Fruit fly (Drosophila melanogaster) whole organism, prepupa: Measurements from ENCODE around the gene Eno.

Experiments
- Blimp-1 ChIP-seq: fragments of 200-800 bp; sonication (Bioruptor generic); optimal IDR thresholded peaks from 3 replicates; lab custom pipeline; 2017; ENCODE audit warnings: missing biosample characterization, missing genetic modification characterization, mild to moderate bottlenecking, moderate library complexity, missing genetic modification reagents
- CG11294 ChIP-seq: fragments of 200-800 bp; sonication (Bioruptor generic); IDR thresholded peaks from 2 replicates; pipeline ENCODE4 v1.3.6; 2022; ENCODE audit warnings: missing biosample characterization, missing genetic modification characterization
- CG11762 ChIP-seq: fragments of 200-800 bp; sonication (Bioruptor generic); optimal IDR thresholded peaks from 3 replicates; lab custom pipeline; 2016; ENCODE audit warnings: missing biosample characterization, missing genetic modification characterization; ENCODE audit not compliant: insufficient read depth
- CG11902 ChIP-seq: fragments of 200-800 bp; sonication (Bioruptor generic); optimal IDR thresholded peaks from 3 replicates; lab custom pipeline; 2016; ENCODE audit warnings: missing biosample characterization, missing genetic modification characterization
- CG15336 ChIP-seq: fragments of 200-800 bp; sonication (Bioruptor generic); IDR thresholded peaks from 2 replicates; pipeline ENCODE4 v1.3.6; 2022; ENCODE audit warnings: missing biosample characterization, missing genetic modification characterization
- CG16779 ChIP-seq: fragments of 200-800 bp; sonication (Bioruptor generic); optimal IDR thresholded peaks from 3 replicates; lab custom pipeline; 2017; ENCODE audit warnings: missing biosample characterization, mild to moderate bottlenecking, missing genetic modification characterization
- CG34406 ChIP-seq: fragments of 200-800 bp; sonication (Bioruptor generic); optimal IDR thresholded peaks from 3 replicates; lab custom pipeline; 2016; ENCODE audit warnings: missing biosample characterization, missing genetic modification characterization
- CG3919 ChIP-seq: fragments of 200-800 bp; sonication (Bioruptor generic); optimal IDR thresholded peaks from 3 replicates; lab custom pipeline; 2016; ENCODE audit warnings: missing biosample characterization, missing genetic modification characterization
- CG4318 ChIP-seq: fragments of 200-800 bp; sonication (Bioruptor generic); optimal IDR thresholded peaks from 3 replicates; lab custom pipeline; 2017; ENCODE audit warnings: missing biosample characterization, mild to moderate bottlenecking, missing genetic modification characterization
- CG6163 ChIP-seq: fragments of 200-800 bp; sonication (Bioruptor generic); IDR thresholded peaks from 3 replicates; pipeline ENCODE4 v1.3.6; 2022; ENCODE audit warnings: missing biosample characterization, missing genetic modification characterization
- CG6276 ChIP-seq: fragments of 200-800 bp; sonication (Bioruptor generic); optimal IDR thresholded peaks from 2 replicates; lab custom pipeline; 2017; ENCODE audit warnings: missing biosample characterization, mild to moderate bottlenecking, missing genetic modification characterization
- CG6792 ChIP-seq: fragments of 200-800 bp; sonication (Bioruptor generic); optimal IDR thresholded peaks from 3 replicates; lab custom pipeline; 2016; ENCODE audit warnings: missing biosample characterization, missing genetic modification characterization
- CG6808 ChIP-seq: fragments of 200-800 bp; sonication (Bioruptor generic); optimal IDR thresholded peaks from 3 replicates; lab custom pipeline; 2017; ENCODE audit warnings: missing biosample characterization, missing genetic modification characterization, mild to moderate bottlenecking, moderate library complexity, missing genetic modification reagents
- CG6854 ChIP-seq: fragments of 200-800 bp; sonication (Bioruptor generic); optimal IDR thresholded peaks from 2 replicates; lab custom pipeline; 2017; ENCODE audit warnings: missing biosample characterization, mild to moderate bottlenecking, missing genetic modification characterization
- CG7368 ChIP-seq: fragments of 200-800 bp; sonication (Bioruptor generic); optimal IDR thresholded peaks from 3 replicates; lab custom pipeline; 2016; ENCODE audit warnings: missing biosample characterization, missing genetic modification characterization
- CG8119 ChIP-seq: fragments of 200-800 bp; sonication (Bioruptor generic); IDR thresholded peaks from 3 replicates; pipeline ENCODE4 v1.3.6; 2022; ENCODE audit warnings: missing biosample characterization, missing genetic modification characterization
- CG8319 ChIP-seq: fragments of 200-800 bp; sonication (Bioruptor generic); optimal IDR thresholded peaks from 3 replicates; lab custom pipeline; 2016; ENCODE audit warnings: missing biosample characterization, missing genetic modification characterization
- CG8632 ChIP-seq: fragments of 200-800 bp; sonication (Bioruptor generic); optimal IDR thresholded peaks from 3 replicates; lab custom pipeline; 2016; ENCODE audit warnings: missing biosample characterization, missing genetic modification characterization
- Eip78C ChIP-seq: fragments of 200-800 bp; sonication (Bioruptor generic); peaks from one replicate; lab custom pipeline; 2016; ENCODE audit warnings: missing biosample characterization, missing genetic modification characterization
- Eip93F ChIP-seq: fragments of 200-800 bp; sonication (Bioruptor generic); optimal IDR thresholded peaks from 2 replicates; lab custom pipeline; 2016; ENCODE audit warnings: missing biosample characterization, mild to moderate bottlenecking, missing genetic modification characterization
- Ets21C ChIP-seq: fragments of 200-800 bp; sonication (Bioruptor generic); optimal IDR thresholded peaks from 3 replicates; lab custom pipeline; 2016; ENCODE audit warnings: missing biosample characterization, missing genetic modification characterization
- Ets96B ChIP-seq: fragments of 200-800 bp; optimal IDR thresholded peaks from 2 replicates; lab custom pipeline; 2019; ENCODE audit warnings: missing biosample characterization, mild to moderate bottlenecking, missing genetic modification characterization, moderate library complexity
- Gug ChIP-seq: fragments of 200-800 bp; sonication (Bioruptor generic); IDR thresholded peaks from 2 replicates; pipeline ENCODE4 v1.3.6; 2022; ENCODE audit warnings: missing biosample characterization, missing genetic modification characterization
- Hr38 ChIP-seq: sonication (Bioruptor generic); optimal IDR thresholded peaks from 2 replicates; lab custom pipeline; 2016; ENCODE audit warnings: missing biosample characterization, missing genetic modification characterization
- Hr39 ChIP-seq: fragments of 200-800 bp; sonication (Bioruptor generic); optimal IDR thresholded peaks from 2 replicates; lab custom pipeline; 2016; ENCODE audit warnings: missing biosample characterization, missing genetic modification characterization
- Lpt ChIP-seq: fragments of 200-800 bp; sonication (Bioruptor generic); optimal IDR thresholded peaks from 3 replicates; lab custom pipeline; 2016; ENCODE audit warnings: missing biosample characterization, missing genetic modification characterization
- Met ChIP-seq: fragments of 200-800 bp; sonication (Bioruptor generic); optimal IDR thresholded peaks from 3 replicates; lab custom pipeline; 2016; ENCODE audit warnings: missing biosample characterization, missing genetic modification characterization
- OdsH ChIP-seq: fragments of 200-800 bp; sonication (Bioruptor generic); optimal IDR thresholded peaks from 3 replicates; lab custom pipeline; 2016; ENCODE audit warnings: missing biosample characterization, missing genetic modification characterization
- Smox ChIP-seq: fragments of 200-800 bp; sonication (Bioruptor generic); optimal IDR thresholded peaks from 3 replicates; lab custom pipeline; 2016; ENCODE audit warnings: missing biosample characterization, missing genetic modification characterization
- Sox102F ChIP-seq: fragments of 200-800 bp; sonication (Bioruptor generic); optimal IDR thresholded peaks from 2 replicates; lab custom pipeline; 2016; ENCODE audit warnings: missing biosample characterization, mild to moderate bottlenecking, missing genetic modification characterization
- Sox14 ChIP-seq: fragments of 200-800 bp; sonication (Bioruptor generic); optimal IDR thresholded peaks from 3 replicates; lab custom pipeline; 2016; ENCODE audit warnings: missing biosample characterization, missing genetic modification characterization
- Sox15 ChIP-seq: fragments of 200-800 bp; sonication (Bioruptor generic); optimal IDR thresholded peaks from 3 replicates; lab custom pipeline; 2016; ENCODE audit warnings: missing biosample characterization, missing genetic modification characterization
- achi ChIP-seq: fragments of 200-800 bp; sonication (Bioruptor generic); optimal IDR thresholded peaks from 3 replicates; lab custom pipeline; 2016; ENCODE audit warnings: missing biosample characterization, missing genetic modification characterization
- acj6 ChIP-seq: fragments of 200-800 bp; sonication (Bioruptor generic); optimal IDR thresholded peaks from 3 replicates; lab custom pipeline; 2016; ENCODE audit warnings: missing biosample characterization, missing genetic modification characterization
- cyc ChIP-seq: fragments of 200-800 bp; sonication (Bioruptor generic); optimal IDR thresholded peaks from 3 replicates; lab custom pipeline; 2016; ENCODE audit warnings: missing biosample characterization, missing genetic modification characterization
- dac ChIP-seq: fragments of 200-800 bp; sonication (Bioruptor generic); optimal IDR thresholded peaks from 2 replicates; lab custom pipeline; 2017; ENCODE audit warnings: missing biosample characterization, mild to moderate bottlenecking, missing genetic modification characterization
- dsx ChIP-seq: fragments of 200-800 bp; optimal IDR thresholded peaks from 3 replicates; lab custom pipeline; 2019; ENCODE audit warnings: missing biosample characterization, mild to moderate bottlenecking, missing genetic modification characterization, moderate library complexity; ENCODE audit not compliant: poor library complexity, severe bottlenecking
- eg ChIP-seq: fragments of 200-800 bp; sonication (Bioruptor generic); IDR thresholded peaks from 3 replicates; pipeline ENCODE4 v1.3.6; 2022; ENCODE audit warnings: missing biosample characterization, missing genetic modification characterization
- esn ChIP-seq: fragments of 200-800 bp; sonication (Bioruptor generic); optimal IDR thresholded peaks from 2 replicates; lab custom pipeline; 2016; ENCODE audit warnings: missing biosample characterization, mild to moderate bottlenecking, missing genetic modification characterization, moderate library complexity
- fd59A ChIP-seq: fragments of 200-800 bp; sonication (Bioruptor generic); optimal IDR thresholded peaks from 2 replicates; lab custom pipeline; 2017; ENCODE audit warnings: missing biosample characterization, mild to moderate bottlenecking, missing genetic modification characterization, missing genetic modification reagents
- fd85E ChIP-seq: fragments of 200-800 bp; sonication (Bioruptor generic); optimal IDR thresholded peaks from 3 replicates; lab custom pipeline; 2016; ENCODE audit warnings: missing biosample characterization, missing genetic modification characterization
- pdm3 ChIP-seq: fragments of 200-800 bp; sonication (Bioruptor generic); optimal IDR thresholded peaks from 3 replicates; lab custom pipeline; 2016; ENCODE audit warnings: missing biosample characterization, missing genetic modification characterization
- salr ChIP-seq, 2 experiments: fragments of 200-800 bp; sonication (Bioruptor generic); optimal IDR thresholded peaks; 3 replicates each; lab custom pipeline; 2016 to 2018; ENCODE audit warnings: missing biosample characterization in 2 of 2, missing genetic modification characterization in 2 of 2, mild to moderate bottlenecking in 1 of 2
- spab ChIP-seq: fragments of 200-800 bp; sonication (Bioruptor generic); optimal IDR thresholded peaks from 2 replicates; lab custom pipeline; 2017; ENCODE audit warnings: missing biosample characterization, mild to moderate bottlenecking, missing genetic modification characterization, missing genetic modification reagents
- ss ChIP-seq, 2 experiments: fragments of 200-800 bp; sonication (Bioruptor generic); optimal IDR thresholded peaks; 2 replicates in 1 of 2; 3 replicates in 1 of 2; lab custom pipeline; 2017 to 2018; ENCODE audit warnings: mild to moderate bottlenecking in 2 of 2, missing biosample characterization in 2 of 2, missing genetic modification characterization in 2 of 2, moderate library complexity in 1 of 2
- svp ChIP-seq: fragments of 200-800 bp; sonication (Bioruptor generic); peaks from one replicate; lab custom pipeline; 2016; ENCODE audit warnings: missing biosample characterization, missing genetic modification characterization
- topi ChIP-seq: fragments of 200-800 bp; sonication (Bioruptor generic); optimal IDR thresholded peaks from 3 replicates; lab custom pipeline; 2016; ENCODE audit warnings: missing biosample characterization, missing genetic modification characterization
- vri ChIP-seq: fragments of 200-800 bp; sonication (Bioruptor generic); optimal IDR thresholded peaks from 3 replicates; lab custom pipeline; 2016; ENCODE audit warnings: missing biosample characterization, mild to moderate bottlenecking, missing genetic modification characterization

The Eno gene

dm6 chr2L:1738054-1738453 is 8.6 kb upstream of the Eno start (continued):
- TF ChIP-seq Blimp-1 (GFP tag; lab: Kevin White, UChicago) (no peak), eg (GFP tag; lab: Robert Waterston, UW) (peak; percentile 67; the same call in 2 of the 3 replicates), cyc (GFP tag; lab: Kevin White, UChicago) (no peak), CG11294 (0 out of 2 replicates have a peak, but pooled peaks have one; percentile 17), fd59A (GFP tag; lab: Kevin White, UChicago) (no peak), spab (GFP tag; lab: Kevin White, UChicago) (no peak), esn (GFP tag; lab: Kevin White, UChicago) (peak; percentile 16), Smox (GFP tag; lab: Kevin White, UChicago) (no peak), dsx (GFP tag; lab: Kevin White, UChicago) (no peak), CG8119 (peak; percentile 55; the same call in 2 of the 3 replicates), CG8632 (GFP tag; lab: Kevin White, UChicago) (no peak), CG6276 (GFP tag; lab: Kevin White, UChicago) (peak; percentile 42), CG8319 (GFP tag; lab: Kevin White, UChicago) (no peak), CG16779 (no peak), CG7368 (no peak), Sox102F (GFP tag; lab: Kevin White, UChicago) (no peak), Ets96B (tag; lab: Kevin White, UChicago) (no peak), topi (GFP tag; lab: Kevin White, UChicago) (peak; percentile 23), svp (GFP tag; lab: Kevin White, UChicago) (no peak)

- TF ChIP-seq Gug (GFP tag; lab: Robert Waterston, UW) (peak; percentile 94), salr (GFP tag; optimal IDR thresholded peaks at IDR 0.05; lab: Kevin White, UChicago) (peak; percentile 39 to 96), ss (GFP tag; optimal IDR thresholded peaks at IDR 0.05; lab: Kevin White, UChicago) (peak in 1 of 2 experiments; percentile 65), CG6808 (GFP tag; lab: Kevin White, UChicago) (peak; percentile 51), CG3919 (peak; percentile 93), CG11762 (GFP tag; lab: Kevin White, UChicago) (peak; percentile 90), Ets21C (peak; percentile 43), CG6854 (GFP tag; lab: Kevin White, UChicago) (no peak), cyc (GFP tag; lab: Kevin White, UChicago) (peak; percentile 74), dac (peak; percentile 96), Sox14 (GFP tag; lab: Kevin White, UChicago) (peak; percentile 92), achi (GFP tag; lab: Kevin White, UChicago) (peak; percentile 94), Met (GFP tag; lab: Kevin White, UChicago) (peak; percentile 73), CG11902 (peak; percentile 72), CG6163 (GFP tag; lab: Robert Waterston, UW) (peak; percentile 88), CG11294 (peak; percentile 90), dsx (GFP tag; lab: Kevin White, UChicago) (peak; percentile 25), CG8632 (GFP tag; lab: Kevin White, UChicago) (peak; percentile 82), spab (GFP tag; lab: Kevin White, UChicago) (peak; percentile 65), fd85E (GFP tag; lab: Kevin White, UChicago) (peak; percentile 60), vri (GFP tag; lab: Kevin White, UChicago) (peak; percentile 52), fd59A (GFP tag; lab: Kevin White, UChicago) (peak; percentile 47), Hr39 (GFP tag; lab: Kevin White, UChicago) (peak; percentile 76), Blimp-1 (GFP tag; lab: Kevin White, UChicago) (no peak), Sox15 (GFP tag; lab: Kevin White, UChicago) (peak; percentile 75), CG4318 (GFP tag; lab: Kevin White, UChicago) (peak; percentile 97), Smox (GFP tag; lab: Kevin White, UChicago) (peak; percentile 58), Hr38 (GFP tag; lab: Kevin White, UChicago) (peak; percentile 67), acj6 (GFP tag; lab: Kevin White, UChicago) (peak; percentile 92), pdm3 (GFP tag; lab: Kevin White, UChicago) (peak; percentile 94), CG15336 (GFP tag; lab: Robert Waterston, UW) (peak; percentile 97), Lpt (peak; percentile 95), Eip78C (peak; percentile 97), CG34406 (peak; percentile 79), CG6792 (GFP tag; lab: Kevin White, UChicago) (peak; percentile 91), OdsH (GFP tag; lab: Kevin White, UChicago) (peak; percentile 96), Eip93F (GFP tag; lab: Kevin White, UChicago) (no peak)
Measured at dm6 chr2L:1737057-1737581, 7.7 kb upstream of the Eno start.
